Fruit fly (Drosophila melanogaster): ENCODE data around the gene Usp8.

DNA sequence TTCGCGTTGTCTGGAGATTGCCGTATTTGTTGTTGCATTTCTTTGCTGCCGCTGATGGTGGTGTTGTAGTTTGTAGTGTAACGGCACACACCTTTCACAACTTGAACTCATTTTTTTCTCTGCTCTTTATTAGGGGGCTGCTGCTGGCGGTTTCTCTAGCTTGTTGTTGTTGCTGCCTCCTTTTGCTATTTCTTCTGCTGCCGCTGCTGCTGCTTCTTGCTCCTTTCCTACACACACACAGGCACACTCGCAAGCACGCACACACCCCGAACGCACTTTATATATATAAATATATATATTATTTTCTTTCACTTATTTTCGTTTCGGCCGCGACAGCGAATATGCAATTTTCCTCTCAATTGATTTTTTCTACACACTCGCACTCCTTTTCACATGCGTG, 36.9 kb upstream of the Usp8 start:
- TF ChIP-seq CG8478 (optimal IDR thresholded peaks at IDR 0.05) = no peak
- TF ChIP-seq CTCF (optimal IDR thresholded peaks at IDR 0.05) = no peak

All from S2 (cell line).